Fruit fly (Drosophila melanogaster): Measurements from ENCODE around the gene Tspo.

Gene Tspo

DNA sequence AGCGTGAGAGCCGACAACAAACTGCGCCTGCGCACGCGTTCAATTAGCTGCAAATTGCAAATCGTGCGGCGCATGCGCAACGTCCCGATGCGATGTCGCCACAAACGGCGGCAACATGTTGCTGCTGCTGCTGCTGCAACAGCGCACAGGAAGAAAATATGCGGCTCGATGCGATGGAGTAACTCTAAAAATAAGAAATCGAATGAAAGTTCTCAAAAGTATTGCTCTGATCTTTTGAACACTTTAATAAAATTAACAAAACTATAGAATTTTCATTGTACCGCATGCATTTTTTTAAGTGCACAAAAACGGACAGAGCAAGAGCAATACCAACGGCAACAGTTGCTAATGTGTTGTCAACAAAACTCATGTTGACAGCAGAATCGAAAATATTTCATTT lies 46.8 kb downstream of the Tspo start (continued):
- TF ChIP-seq p53 (GFP tag; optimal IDR thresholded peaks at IDR 0.05): no peak
- TF ChIP-seq Drgx (GFP tag; IDR thresholded peaks at IDR 0.05): peak; percentile 92
- TF ChIP-seq CG12104 (GFP tag; optimal IDR thresholded peaks at IDR 0.05): no peak
- TF ChIP-seq sug (tag; optimal IDR thresholded peaks at IDR 0.05): no peak
- no peak for TF ChIP-seq repo (GFP tag; optimal IDR thresholded peaks at IDR 0.05)
- no peak for TF ChIP-seq insv (GFP tag; optimal IDR thresholded peaks at IDR 0.05)

DNA sequence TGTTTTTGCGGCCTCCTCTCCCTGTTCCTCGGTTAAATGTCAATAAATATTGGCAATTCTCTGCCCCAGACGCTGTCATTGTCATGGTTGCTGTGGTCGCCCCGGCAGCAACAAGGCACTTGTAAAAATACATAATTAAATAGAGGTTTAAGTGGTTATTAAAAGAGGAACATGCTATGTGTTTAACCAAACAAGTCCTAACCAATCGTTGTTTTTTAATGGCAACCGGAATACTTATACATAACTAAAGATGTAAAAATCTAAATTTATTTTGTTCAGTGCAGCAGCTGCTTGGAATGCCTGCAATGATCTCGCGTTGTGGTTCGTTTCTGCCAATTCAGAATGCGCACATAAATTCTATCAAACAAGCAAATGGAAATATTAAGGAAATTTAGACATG lies 47.5 kb downstream of the Tspo start:
- TF ChIP-seq CG3995 (GFP tag; optimal IDR thresholded peaks at IDR 0.05): no peak
- no peak for TF ChIP-seq grn (GFP tag; optimal IDR thresholded peaks at IDR 0.05)
- TF ChIP-seq yki (optimal IDR thresholded peaks at IDR 0.05): no peak
- no peak for TF ChIP-seq grau (tag; optimal IDR thresholded peaks at IDR 0.05)
- no peak for TF ChIP-seq en (GFP tag; optimal IDR thresholded peaks at IDR 0.05)
- TF ChIP-seq CG6175 (GFP tag; IDR thresholded peaks at IDR 0.05): no peak
- TF ChIP-seq mld (GFP tag; IDR thresholded peaks at IDR 0.05; ENCODE audit: partially characterized antibody): no peak
- no peak for TF ChIP-seq luna (GFP tag; optimal IDR thresholded peaks at IDR 0.05)
- no peak for TF ChIP-seq Mad (GFP tag; optimal IDR thresholded peaks at IDR 0.05)
- TF ChIP-seq CG17186 (GFP tag; optimal IDR thresholded peaks at IDR 0.05): no peak

DNA sequence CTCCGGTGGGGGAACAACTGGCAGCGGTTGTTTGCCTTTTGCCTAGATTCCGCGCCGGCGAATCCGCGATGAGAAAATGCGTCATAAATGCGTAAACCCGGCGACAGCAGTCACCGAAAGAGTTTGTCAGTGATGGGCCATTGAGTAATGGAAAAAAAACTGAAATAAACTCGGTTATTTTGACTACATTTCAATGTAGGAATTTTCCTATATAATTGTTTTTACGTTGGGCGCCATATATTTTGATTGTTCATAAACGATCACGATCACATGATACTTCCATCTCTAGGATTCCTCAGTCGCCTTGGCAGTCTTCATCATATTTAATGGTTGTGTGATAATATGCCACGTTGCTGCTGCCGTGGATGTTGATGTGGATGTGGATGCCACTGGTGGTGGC lies 48.7 kb downstream of the Tspo start:
- peak; percentile 56 for TF ChIP-seq Ets65A (GFP tag)
- no peak for TF ChIP-seq CG6689 (GFP tag; IDR thresholded peaks at IDR 0.05)
- TF ChIP-seq Drgx (GFP tag; IDR thresholded peaks at IDR 0.05): peak; percentile 62
- peak in 1 of 2 experiments; percentile 40 for TF ChIP-seq bsh (GFP tag; optimal IDR thresholded peaks at IDR 0.05)
- TF ChIP-seq nom (GFP tag; optimal IDR thresholded peaks at IDR 0.05): peak; percentile 56
- no peak for TF ChIP-seq ham (GFP tag; IDR thresholded peaks at IDR 0.05)
- TF ChIP-seq CG4282 (GFP tag; optimal IDR thresholded peaks at IDR 0.05): no peak
- TF ChIP-seq CG17361 (GFP tag; IDR thresholded peaks at IDR 0.05): 0 out of 3 replicates have a peak, but pooled peaks have one; percentile 24
- TF ChIP-seq CG17912 (GFP tag; optimal IDR thresholded peaks at IDR 0.05): no peak

DNA sequence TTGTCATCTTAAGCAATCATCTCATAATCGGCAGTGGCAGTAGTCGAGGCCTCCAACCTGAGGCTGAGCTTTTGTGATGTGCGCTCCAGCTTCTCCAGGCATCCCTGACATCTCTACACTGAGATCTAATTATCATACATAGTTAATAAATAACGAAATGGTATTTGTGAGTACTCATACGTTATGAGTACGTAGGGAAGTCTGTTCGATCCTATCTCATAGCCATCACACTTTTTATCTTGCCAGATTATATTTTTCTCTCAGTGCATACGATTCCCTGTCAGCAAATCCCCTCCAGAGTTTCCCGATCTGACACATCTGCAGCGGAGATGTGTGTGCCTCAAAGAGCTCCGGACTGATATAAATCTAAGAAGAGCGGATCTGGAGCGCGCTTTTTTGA lies 50.1 kb downstream of the Tspo start:
- no peak for TF ChIP-seq CG12104 (GFP tag; optimal IDR thresholded peaks at IDR 0.05)
- no peak for TF ChIP-seq CG9797 (GFP tag; optimal IDR thresholded peaks at IDR 0.05)
- no peak for TF ChIP-seq CG8281 (tag; optimal IDR thresholded peaks at IDR 0.05)
- TF ChIP-seq CG14014 (GFP tag; IDR thresholded peaks at IDR 0.05): no peak
- TF ChIP-seq sens (GFP tag): peak; percentile 6
- TF ChIP-seq Meics (GFP tag; optimal IDR thresholded peaks at IDR 0.05): no peak
- TF ChIP-seq CG17829 (tag; optimal IDR thresholded peaks at IDR 0.05): no peak
- no peak for TF ChIP-seq gt (GFP tag; IDR thresholded peaks at IDR 0.05)
- no peak for TF ChIP-seq hb (GFP tag; IDR thresholded peaks at IDR 0.05; ENCODE audit: partially characterized antibody)
- peak; percentile 77 for TF ChIP-seq Ets65A (GFP tag)
- TF ChIP-seq CG7556 (GFP tag; optimal IDR thresholded peaks at IDR 0.05): no peak
- no peak for TF ChIP-seq CG9437 (GFP tag; optimal IDR thresholded peaks at IDR 0.05)
- TF ChIP-seq tin (GFP tag; optimal IDR thresholded peaks at IDR 0.05): no peak
- TF ChIP-seq nom (GFP tag; optimal IDR thresholded peaks at IDR 0.05): peak; percentile 28
- TF ChIP-seq bsh (GFP tag; optimal IDR thresholded peaks at IDR 0.05): peak in 1 of 2 experiments; percentile 57
- no peak for TF ChIP-seq CG34422 (GFP tag; IDR thresholded peaks at IDR 0.05)
- no peak for TF ChIP-seq CG32532 (GFP tag; IDR thresholded peaks at IDR 0.05)
